Worm (Caenorhabditis elegans): ENCODE results near the gene ztf-17.

Gene ztf-17

DNA sequence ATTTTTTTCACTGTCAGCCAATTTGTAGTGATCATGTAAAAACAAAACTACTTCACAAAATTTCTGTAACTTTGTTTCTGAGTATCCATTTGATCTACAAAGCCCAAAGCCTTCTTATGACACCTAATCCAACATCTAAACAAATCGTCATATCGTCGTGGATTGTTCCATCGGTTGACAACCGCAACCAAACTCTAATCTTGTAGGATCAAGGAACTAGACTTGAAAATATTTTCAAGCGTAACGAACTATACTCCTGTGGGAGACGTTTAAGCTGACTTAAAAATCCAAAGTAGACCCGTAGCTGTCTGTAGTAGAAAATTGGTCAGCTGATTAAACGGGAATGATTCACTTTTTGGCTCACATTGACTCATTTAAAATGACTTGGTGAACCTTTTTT is 40.3 kb downstream of the ztf-17 start:
- TF ChIP-seq nhr-12 (tag; optimal IDR thresholded peaks at IDR 0.05) = no peak
- no peak for TF ChIP-seq fkh-10 (GFP tag; optimal IDR thresholded peaks at IDR 0.05)
- TF ChIP-seq ceh-16 (tag; optimal IDR thresholded peaks at IDR 0.05) = no peak
- TF ChIP-seq nhr-23 (tag; optimal IDR thresholded peaks at IDR 0.05) = no peak
- no peak for TF ChIP-seq ceh-28 (tag; optimal IDR thresholded peaks at IDR 0.05)
- TF ChIP-seq fkh-2 (tag; optimal IDR thresholded peaks at IDR 0.05) = no peak
- no peak for TF ChIP-seq ama-1 (optimal IDR thresholded peaks at IDR 0.05)
- no peak for TF ChIP-seq zag-1 (tag; optimal IDR thresholded peaks at IDR 0.05)
- no peak for TF ChIP-seq skn-1 (tag; optimal IDR thresholded peaks at IDR 0.05)
- TF ChIP-seq jun-1 (tag; optimal IDR thresholded peaks at IDR 0.05) = no peak

ce11 chrII:7827883-7828282 is 42.1 kb downstream of the ztf-17 start:
- TF ChIP-seq ZK546.5 (tag; optimal IDR thresholded peaks at IDR 0.05) = no peak
- no peak for TF ChIP-seq ceh-9 (tag; optimal IDR thresholded peaks at IDR 0.05)
- no peak for TF ChIP-seq elt-1 (tag; optimal IDR thresholded peaks at IDR 0.05)
- no peak for TF ChIP-seq daf-12 (tag; optimal IDR thresholded peaks at IDR 0.05)
- TF ChIP-seq unc-62 (GFP tag; optimal IDR thresholded peaks at IDR 0.05) = no peak
- no peak for TF ChIP-seq nhr-28 (tag; optimal IDR thresholded peaks at IDR 0.05)
- no peak for TF ChIP-seq zag-1 (tag; optimal IDR thresholded peaks at IDR 0.05)
- no peak for TF ChIP-seq ztf-11 (tag; optimal IDR thresholded peaks at IDR 0.05)
- TF ChIP-seq egl-5 (tag; optimal IDR thresholded peaks at IDR 0.05) = no peak
- no peak for TF ChIP-seq nhr-67 (tag; optimal IDR thresholded peaks at IDR 0.05)
- TF ChIP-seq unc-39 (tag; optimal IDR thresholded peaks at IDR 0.05) = no peak
- no peak for TF ChIP-seq elt-2 (tag; optimal IDR thresholded peaks at IDR 0.05)
- TF ChIP-seq nhr-237 (tag; optimal IDR thresholded peaks at IDR 0.05) = no peak
- TF ChIP-seq sea-2 (GFP tag; optimal IDR thresholded peaks at IDR 0.05) = no peak
- no peak for TF ChIP-seq nhr-77 (tag; optimal IDR thresholded peaks at IDR 0.05)
- TF ChIP-seq ceh-82 (tag; optimal IDR thresholded peaks at IDR 0.05) = no peak
- TF ChIP-seq ceh-28 (tag; optimal IDR thresholded peaks at IDR 0.05) = no peak
- TF ChIP-seq hmg-11 (tag; optimal IDR thresholded peaks at IDR 0.05) = no peak

- TF ChIP-seq nhr-28 (tag; optimal IDR thresholded peaks at IDR 0.05) = no peak
- no peak for TF ChIP-seq fos-1 (tag; optimal IDR thresholded peaks at IDR 0.05)
- no peak for TF ChIP-seq fkh-2 (tag; optimal IDR thresholded peaks at IDR 0.05)
- no peak for TF ChIP-seq nfya-1 (tag; optimal IDR thresholded peaks at IDR 0.05; ENCODE audit: insufficient read depth)
- TF ChIP-seq aly-2 (tag; optimal IDR thresholded peaks at IDR 0.05) = no peak
- TF ChIP-seq pha-4 (tag; optimal IDR thresholded peaks at IDR 0.05) = no peak
- TF ChIP-seq tbx-2 (tag; optimal IDR thresholded peaks at IDR 0.05) = no peak
- TF ChIP-seq jun-1 (tag; optimal IDR thresholded peaks at IDR 0.05) = no peak
- no peak for TF ChIP-seq ceh-28 (tag; optimal IDR thresholded peaks at IDR 0.05)
- no peak for TF ChIP-seq nhr-11 (tag; optimal IDR thresholded peaks at IDR 0.05)
- TF ChIP-seq lsy-12 (tag; optimal IDR thresholded peaks at IDR 0.05) = no peak
- no peak for TF ChIP-seq elt-3 (tag; optimal IDR thresholded peaks at IDR 0.05)
- TF ChIP-seq egl-27 (tag; optimal IDR thresholded peaks at IDR 0.05) = no peak
- no peak for TF ChIP-seq unc-62 (GFP tag; optimal IDR thresholded peaks at IDR 0.05)
- no peak for TF ChIP-seq lin-39 (tag; optimal IDR thresholded peaks at IDR 0.05)
- no peak for TF ChIP-seq nhr-25 (tag; optimal IDR thresholded peaks at IDR 0.05)
- TF ChIP-seq ama-1 (optimal IDR thresholded peaks at IDR 0.05) = no peak
These were observed 44.9 kb downstream of the ztf-17 start, which contains the start of gene srw-62 for ce11 chrII:7825107-7825506. Gene srw-62, plus strand, starts transcription at chrII:7825407.

DNA sequence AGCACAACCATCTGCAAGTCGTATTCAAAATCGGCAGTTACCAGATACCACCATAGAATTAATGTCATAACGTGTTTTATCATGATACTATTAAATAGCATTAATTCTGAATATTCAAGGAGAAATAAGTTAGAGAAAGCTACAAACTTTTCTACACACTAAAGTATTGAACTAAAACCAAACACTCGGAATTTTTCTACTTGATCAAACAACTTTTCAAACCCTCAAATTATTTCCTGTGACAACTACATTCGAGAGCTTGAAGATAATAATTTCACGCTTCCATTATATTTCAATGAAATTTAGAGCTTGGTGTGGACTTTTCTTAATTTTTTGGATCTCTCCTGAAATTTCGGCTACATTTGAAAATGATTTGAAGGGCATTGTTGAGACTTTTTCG is 47.5 kb downstream of the ztf-17 start, which contains the start of gene irld-47:
Gene irld-47 (minus strand): TSS at position 101 of the 400 bp plus-strand sequence.
- no peak for TF ChIP-seq ceh-28 (tag; optimal IDR thresholded peaks at IDR 0.05)
- no peak for TF ChIP-seq sea-2 (GFP tag; optimal IDR thresholded peaks at IDR 0.05)
- no peak for TF ChIP-seq egl-27 (tag; optimal IDR thresholded peaks at IDR 0.05)
- no peak for TF ChIP-seq R02D3.7 (tag; optimal IDR thresholded peaks at IDR 0.05)
- TF ChIP-seq tbx-2 (tag; optimal IDR thresholded peaks at IDR 0.05) = no peak
- TF ChIP-seq lin-15B (tag; optimal IDR thresholded peaks at IDR 0.05) = no peak
- no peak for TF ChIP-seq skn-1 (tag; optimal IDR thresholded peaks at IDR 0.05)
- no peak for TF ChIP-seq ztf-4 (tag; optimal IDR thresholded peaks at IDR 0.05)

Measured in whole organism, L3 larva.